Fruit fly (Drosophila melanogaster) whole organism, prepupa: ENCODE measurements around the gene Es2.

Experiments
- CG3919 ChIP-seq: fragments of 200-800 bp; sonication (Bioruptor generic); optimal IDR thresholded peaks from 3 replicates; lab custom pipeline; 2016; ENCODE audit warnings: missing biosample characterization, missing genetic modification characterization
- lz ChIP-seq: fragments of 200-800 bp; sonication (Bioruptor generic); optimal IDR thresholded peaks from 3 replicates; lab custom pipeline; 2016; ENCODE audit warnings: missing biosample characterization, missing genetic modification characterization

DNA sequence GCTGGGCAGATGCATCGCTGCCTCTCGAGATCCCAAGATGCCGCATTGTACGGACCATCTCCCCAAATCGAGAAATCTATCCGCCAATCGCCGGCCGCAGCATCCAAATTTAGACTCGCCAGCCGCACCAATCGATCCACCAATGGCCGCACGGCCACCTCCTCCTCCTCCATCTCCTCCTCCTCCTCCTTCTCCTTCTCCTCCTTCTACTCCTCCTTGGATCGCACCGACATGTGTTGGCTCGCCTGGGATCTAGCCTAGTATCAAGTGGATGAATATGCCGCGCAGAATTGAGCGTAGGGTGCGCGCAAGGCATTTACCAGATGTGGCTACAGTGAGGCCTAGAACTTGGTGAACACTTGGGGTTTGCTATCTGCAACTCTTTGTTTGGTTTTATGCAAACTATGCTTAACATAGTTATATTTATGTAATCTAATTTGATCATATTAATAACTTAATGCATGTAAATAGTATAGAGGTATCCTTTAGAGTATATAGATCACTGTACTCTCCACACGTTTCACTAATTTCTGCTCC is 6.2 kb upstream of the Es2 start, which contains the start of gene org-1:
- TF ChIP-seq CG3919 (peak; percentile 92), lz (GFP tag; lab: Kevin White, UChicago) (peak; percentile 69)
